Worm (Caenorhabditis elegans) whole organism, L1 larva: ENCODE measurements around the gene cec-7.

Experiments
- lsy-2 ChIP-seq, 2 experiments: fragments of 150-350 bp; optimal IDR thresholded peaks; 2 replicates each; lab custom pipeline; 2014; ENCODE audit warnings: missing biosample characterization in 2 of 2, missing genetic modification characterization in 2 of 2
- nhr-19 ChIP-seq: fragments of 200-800 bp; sonication (Bioruptor generic); conservative IDR thresholded peaks from 2 replicates; pipeline ENCODE4 v1.3.6; 2022; ENCODE audit warnings: missing genetic modification characterization, missing compliant biosample characterization

DNA sequence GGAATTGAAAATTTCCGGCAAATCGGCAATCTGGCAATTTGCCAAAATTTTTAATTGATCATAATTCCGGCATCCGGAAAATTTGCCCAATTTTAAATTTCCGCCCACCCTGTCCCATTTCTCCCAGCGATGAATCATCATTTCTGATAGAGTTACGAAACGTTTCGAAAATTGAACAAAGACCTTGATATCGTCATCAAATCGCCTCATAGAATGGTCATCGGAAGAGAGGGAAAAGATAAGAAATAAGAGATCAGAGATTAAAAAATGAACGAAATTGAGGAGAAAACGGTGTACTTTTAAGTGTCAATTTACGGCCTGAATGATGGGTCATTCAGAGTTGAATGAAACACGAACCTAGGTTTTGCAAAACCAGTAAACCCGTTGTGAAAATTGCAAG is 29.8 kb downstream of the cec-7 start:
- no peak for TF ChIP-seq lsy-2 (tag; optimal IDR thresholded peaks at IDR 0.05; lab: Kevin White, UChicago)
- TF ChIP-seq nhr-19 (GFP tag; lab: Robert Waterston, UW) = no peak
